Fruit fly (Drosophila melanogaster) whole organism, pupa: ENCODE measurements around the gene CG14721.
A peak's percentile ranks its signal among the peaks of the same experiment; 100 is the strongest.

Experiments
- CG10348 ChIP-seq: fragments of 200-800 bp; sonication (Bioruptor generic); IDR thresholded peaks from 2 replicates; pipeline ENCODE4 v1.3.6; 2022; ENCODE audit warnings: missing biosample characterization, missing genetic modification characterization
- CG12605 ChIP-seq: fragments of 200-800 bp; sonication (Bioruptor generic); IDR thresholded peaks from 2 replicates; pipeline ENCODE4 v1.3.6; 2022; ENCODE audit warnings: missing biosample characterization, missing genetic modification characterization
- CG13204 ChIP-seq: fragments of 200-800 bp; sonication (Bioruptor generic); optimal IDR thresholded peaks from 2 replicates; lab custom pipeline; 2018; ENCODE audit warnings: missing biosample characterization, mild to moderate bottlenecking, missing genetic modification characterization, moderate library complexity
- CG14655 ChIP-seq: fragments of 200-800 bp; sonication (Bioruptor generic); optimal IDR thresholded peaks from 3 replicates; lab custom pipeline; 2017; ENCODE audit warnings: mild to moderate bottlenecking, missing biosample characterization, missing genetic modification reagents, missing genetic modification characterization
- CG15710 ChIP-seq: fragments of 200-800 bp; sonication (Bioruptor generic); optimal IDR thresholded peaks from 2 replicates; lab custom pipeline; 2018; ENCODE audit warnings: missing biosample characterization, mild to moderate bottlenecking, missing genetic modification characterization, moderate library complexity
- CG17806 ChIP-seq: fragments of 200-800 bp; sonication (Bioruptor generic); optimal IDR thresholded peaks from 2 replicates; lab custom pipeline; 2018; ENCODE audit warnings: missing biosample characterization, mild to moderate bottlenecking, missing genetic modification characterization, moderate library complexity
- CG32121 ChIP-seq: fragments of 200-800 bp; sonication (Bioruptor generic); IDR thresholded peaks from 2 replicates; pipeline ENCODE4 v1.3.6; 2022; ENCODE audit warnings: missing biosample characterization, missing genetic modification characterization
- CG34367 ChIP-seq: fragments of 200-800 bp; sonication (Bioruptor generic); optimal IDR thresholded peaks from 2 replicates; lab custom pipeline; 2018; ENCODE audit warnings: missing biosample characterization, mild to moderate bottlenecking, missing genetic modification characterization
- CG4496 ChIP-seq: fragments of 200-800 bp; sonication (Bioruptor generic); IDR thresholded peaks from 3 replicates; pipeline ENCODE4 v1.3.6; 2022; ENCODE audit warnings: missing biosample characterization, missing genetic modification characterization
- CG8159 ChIP-seq: fragments of 200-800 bp; sonication (Bioruptor generic); optimal IDR thresholded peaks from 3 replicates; lab custom pipeline; 2018; ENCODE audit warnings: missing biosample characterization, mild to moderate bottlenecking, missing genetic modification characterization, moderate library complexity
- CG8301 ChIP-seq: fragments of 200-800 bp; sonication (Bioruptor generic); optimal IDR thresholded peaks from 2 replicates; lab custom pipeline; 2018; ENCODE audit warnings: missing biosample characterization, mild to moderate bottlenecking, missing genetic modification characterization
- CG9948 ChIP-seq: fragments of 200-800 bp; sonication (Bioruptor generic); optimal IDR thresholded peaks from 2 replicates; lab custom pipeline; 2018; ENCODE audit warnings: missing biosample characterization, mild to moderate bottlenecking, missing genetic modification characterization, moderate library complexity
- D1 ChIP-seq: fragments of 200-800 bp; sonication (Bioruptor generic); optimal IDR thresholded peaks from 2 replicates; lab custom pipeline; 2018; ENCODE audit warnings: missing biosample characterization, mild to moderate bottlenecking, missing genetic modification characterization, moderate library complexity
- EcR ChIP-seq: fragments of 200-800 bp; sonication (Bioruptor generic); optimal IDR thresholded peaks from 3 replicates; lab custom pipeline; 2019; ENCODE audit warnings: missing biosample characterization, missing genetic modification characterization, mild to moderate bottlenecking, moderate library complexity, missing genetic modification reagents
- Ets98B ChIP-seq: fragments of 200-800 bp; sonication (Bioruptor generic); IDR thresholded peaks from 2 replicates; pipeline ENCODE4 v1.3.6; 2022; ENCODE audit warnings: missing biosample characterization, missing genetic modification characterization
- Pif1A ChIP-seq: fragments of 200-800 bp; sonication (Bioruptor generic); optimal IDR thresholded peaks from 3 replicates; lab custom pipeline; 2016; ENCODE audit warnings: missing biosample characterization, missing genetic modification characterization
- Pif1B ChIP-seq: fragments of 200-800 bp; sonication (Bioruptor generic); optimal IDR thresholded peaks from 3 replicates; lab custom pipeline; 2016; ENCODE audit warnings: missing biosample characterization, missing genetic modification characterization
- Snoo ChIP-seq: fragments of 200-800 bp; sonication (Bioruptor generic); optimal IDR thresholded peaks from 3 replicates; lab custom pipeline; 2017; ENCODE audit warnings: missing biosample characterization, mild to moderate bottlenecking, missing genetic modification characterization, inconsistent platforms
- fd96Ca ChIP-seq: fragments of 200-800 bp; sonication (Bioruptor generic); IDR thresholded peaks from 3 replicates; pipeline ENCODE4 v1.3.6; 2022; ENCODE audit warnings: missing biosample characterization, missing genetic modification characterization
- gl ChIP-seq: fragments of 200-800 bp; sonication (Bioruptor generic); optimal IDR thresholded peaks from 2 replicates; lab custom pipeline; 2018; ENCODE audit warnings: missing biosample characterization, mild to moderate bottlenecking, missing genetic modification characterization
- rn ChIP-seq: fragments of 200-800 bp; sonication (Bioruptor generic); IDR thresholded peaks from 2 replicates; pipeline ENCODE4 v1.3.6; 2022; ENCODE audit warnings: missing biosample characterization, missing genetic modification characterization

CG14721 gene

dm6 chr3R:11778012-11778865, 43.0 kb downstream of the CG14721 start:
- TF ChIP-seq Snoo, result peak; percentile 63
- TF ChIP-seq gl (tag; lab: Kevin White, UChicago), result peak; percentile 27
- peak; percentile 55 for TF ChIP-seq EcR
- peak; percentile 47 for TF ChIP-seq Pif1A
- TF ChIP-seq CG15710 (tag; lab: Kevin White, UChicago), result peak; percentile 72
- TF ChIP-seq CG8159 (tag; lab: Kevin White, UChicago), result peak; percentile 57
- 0 out of 2 replicates have a peak, but pooled peaks have one; percentile 5 for TF ChIP-seq CG10348 (GFP tag; lab: Robert Waterston, UW)
- peak; percentile 75 for TF ChIP-seq CG14655
- peak; percentile 61 for TF ChIP-seq CG13204
- TF ChIP-seq CG34367 (tag; lab: Kevin White, UChicago), result peak; percentile 57
- peak; percentile 67 for TF ChIP-seq fd96Ca (GFP tag; lab: Robert Waterston, UW)
- TF ChIP-seq rn (GFP tag; lab: Robert Waterston, UW), result 0 out of 2 replicates have a peak, but pooled peaks have one; percentile 9
- TF ChIP-seq CG12605 (GFP tag; lab: Robert Waterston, UW), result peak; percentile 64
- no peak for TF ChIP-seq CG17806 (tag; lab: Kevin White, UChicago)
- TF ChIP-seq Pif1B (GFP tag; lab: Kevin White, UChicago), result no peak
- peak; percentile 44 for TF ChIP-seq CG9948 (tag; lab: Kevin White, UChicago)
- TF ChIP-seq CG8301 (tag; lab: Kevin White, UChicago), result no peak
- peak; percentile 57; the same call in 1 of the 2 replicates for TF ChIP-seq CG32121 (GFP tag; lab: Robert Waterston, UW)
- no peak for TF ChIP-seq D1 (tag; lab: Kevin White, UChicago)
- TF ChIP-seq Ets98B (GFP tag; lab: Robert Waterston, UW), result peak; percentile 72
- TF ChIP-seq CG4496 (GFP tag; lab: Robert Waterston, UW), result peak; percentile 44; the same call in 1 of the 3 replicates

- TF ChIP-seq Snoo (no peak), CG4496 (GFP tag; lab: Robert Waterston, UW) (peak; percentile 82), D1 (tag; lab: Kevin White, UChicago) (no peak), Pif1B (GFP tag; lab: Kevin White, UChicago) (no peak), Pif1A (no peak), Ets98B (GFP tag; lab: Robert Waterston, UW) (peak; percentile 78), CG9948 (tag; lab: Kevin White, UChicago) (no peak), CG32121 (GFP tag; lab: Robert Waterston, UW) (peak; percentile 40; the same call in 1 of the 2 replicates), fd96Ca (GFP tag; lab: Robert Waterston, UW) (peak; percentile 84), CG8301 (tag; lab: Kevin White, UChicago) (no peak), CG8159 (tag; lab: Kevin White, UChicago) (no peak), rn (GFP tag; lab: Robert Waterston, UW) (peak; percentile 6; the same call in 1 of the 2 replicates), CG12605 (GFP tag; lab: Robert Waterston, UW) (0 out of 2 replicates have a peak, but pooled peaks have one; percentile 15), CG13204 (no peak)
Observed at dm6 chr3R:11778879-11779278, 43.6 kb downstream of the CG14721 start.

DNA sequence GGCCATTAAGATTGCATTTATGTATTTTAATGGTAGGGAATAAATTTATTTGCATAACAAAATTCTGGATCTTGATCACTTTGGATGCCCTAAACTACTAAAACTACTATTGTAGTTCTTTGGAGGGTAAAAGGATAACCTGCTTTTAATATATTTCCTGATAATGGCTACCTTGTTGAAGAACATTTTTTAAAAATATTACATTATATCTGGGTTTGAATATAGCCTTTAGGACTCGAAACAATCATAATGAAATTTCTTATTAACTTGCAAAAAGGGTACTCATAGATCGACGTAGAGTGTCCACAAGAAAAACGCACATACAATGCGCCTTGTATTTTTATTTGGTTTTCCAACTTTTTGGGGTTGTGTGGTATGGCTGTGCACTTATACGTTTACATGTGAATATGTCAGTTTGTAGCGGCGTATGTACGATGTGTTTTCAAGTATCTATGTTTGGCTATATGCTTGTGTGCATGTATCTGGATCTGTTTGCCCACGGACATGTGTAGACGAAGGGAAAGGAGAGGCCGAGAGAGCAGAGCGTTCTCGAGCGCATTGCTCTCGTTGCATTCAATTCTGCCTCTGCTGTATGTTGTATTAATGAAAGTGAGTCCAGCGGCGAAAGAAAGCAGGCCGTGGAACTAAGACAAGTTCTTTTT, 44.2 kb downstream of the CG14721 start:
- TF ChIP-seq CG10348 (GFP tag; lab: Robert Waterston, UW) (0 out of 2 replicates have a peak, but pooled peaks have one; percentile 8), CG8301 (tag; lab: Kevin White, UChicago) (peak; percentile 87), Ets98B (GFP tag; lab: Robert Waterston, UW) (peak; percentile 61), gl (tag; lab: Kevin White, UChicago) (peak; percentile 71), Snoo (peak; percentile 89), CG8159 (tag; lab: Kevin White, UChicago) (peak; percentile 96), Pif1A (peak; percentile 90), CG14655 (peak; percentile 92), CG17806 (tag; lab: Kevin White, UChicago) (peak; percentile 94), CG13204 (peak; percentile 16), CG9948 (tag; lab: Kevin White, UChicago) (peak; percentile 95), CG12605 (GFP tag; lab: Robert Waterston, UW) (peak; percentile 74), fd96Ca (GFP tag; lab: Robert Waterston, UW) (peak; percentile 30; the same call in 1 of the 3 replicates), rn (GFP tag; lab: Robert Waterston, UW) (peak; percentile 68), CG15710 (tag; lab: Kevin White, UChicago) (peak; percentile 94), D1 (tag; lab: Kevin White, UChicago) (peak; percentile 89), CG32121 (GFP tag; lab: Robert Waterston, UW) (peak; percentile 47), EcR (peak; percentile 91), CG4496 (GFP tag; lab: Robert Waterston, UW) (peak; percentile 65), Pif1B (GFP tag; lab: Kevin White, UChicago) (peak; percentile 91), CG34367 (tag; lab: Kevin White, UChicago) (peak; percentile 92)
- TF ChIP-seq, all 21 proteins: peak for 21

dm6 chr3R:11780181-11780688, 45.0 kb downstream of the CG14721 start:
- peak; percentile 96 for TF ChIP-seq Pif1B (GFP tag; lab: Kevin White, UChicago)
- TF ChIP-seq gl (tag; lab: Kevin White, UChicago), result peak; percentile 86
- TF ChIP-seq CG34367 (tag; lab: Kevin White, UChicago), result peak; percentile 96
- peak; percentile 94 for TF ChIP-seq Ets98B (GFP tag; lab: Robert Waterston, UW)
- peak; percentile 97 for TF ChIP-seq CG4496 (GFP tag; lab: Robert Waterston, UW)
- TF ChIP-seq EcR, result peak; percentile 8
- peak; percentile 99 for TF ChIP-seq CG9948 (tag; lab: Kevin White, UChicago)
- peak; percentile 89 for TF ChIP-seq CG12605 (GFP tag; lab: Robert Waterston, UW)
- peak; percentile 89 for TF ChIP-seq Pif1A
- peak; percentile 96 for TF ChIP-seq Snoo
- peak; percentile 55; the same call in 1 of the 2 replicates for TF ChIP-seq CG10348 (GFP tag; lab: Robert Waterston, UW)
- peak; percentile 97 for TF ChIP-seq CG8301 (tag; lab: Kevin White, UChicago)
- TF ChIP-seq CG14655, result peak; percentile 99
- TF ChIP-seq D1 (tag; lab: Kevin White, UChicago), result peak; percentile 99
- TF ChIP-seq rn (GFP tag; lab: Robert Waterston, UW), result peak; percentile 92
- peak; percentile 98 for TF ChIP-seq CG15710 (tag; lab: Kevin White, UChicago)
- peak; percentile 89 for TF ChIP-seq fd96Ca (GFP tag; lab: Robert Waterston, UW)
- peak; percentile 99 for TF ChIP-seq CG8159 (tag; lab: Kevin White, UChicago)
- TF ChIP-seq CG17806 (tag; lab: Kevin White, UChicago), result peak; percentile 98
- TF ChIP-seq CG32121 (GFP tag; lab: Robert Waterston, UW), result peak; percentile 93
- TF ChIP-seq CG13204, result peak; percentile 82
